Fruit fly (Drosophila melanogaster): ENCODE results near the gene Pxt.

Gene Pxt

dm6 chr3R:17716858-17717596 is 2.2 kb upstream of the Pxt start (continued):
- TF ChIP-seq Trl (optimal IDR thresholded peaks at IDR 0.05) (peak; percentile 98), Trl (GFP tag; optimal IDR thresholded peaks at IDR 0.05) (peak; percentile 80), CG16863 (GFP tag; optimal IDR thresholded peaks at IDR 0.05) (peak; percentile 36), grau (tag; optimal IDR thresholded peaks at IDR 0.05) (peak; percentile 31), CG3163 (GFP tag; optimal IDR thresholded peaks at IDR 0.05) (peak; percentile 39), tll (GFP tag; optimal IDR thresholded peaks at IDR 0.05) (no peak), kni (GFP tag; optimal IDR thresholded peaks at IDR 0.05) (peak; percentile 44), CG9727 (GFP tag; optimal IDR thresholded peaks at IDR 0.05) (peak; percentile 14), Ets97D (GFP tag; optimal IDR thresholded peaks at IDR 0.05) (peak; percentile 16), BtbVII (GFP tag; optimal IDR thresholded peaks at IDR 0.05) (no peak), Hsf (GFP tag; optimal IDR thresholded peaks at IDR 0.05) (no peak), CG11398 (GFP tag; optimal IDR thresholded peaks at IDR 0.05) (no peak), sens (GFP tag) (peak; percentile 79), CG15696 (tag; optimal IDR thresholded peaks at IDR 0.05) (no peak), Oli (tag; optimal IDR thresholded peaks at IDR 0.05) (no peak), CG2712 (tag; optimal IDR thresholded peaks at IDR 0.05) (peak; percentile 31), CG6689 (GFP tag; IDR thresholded peaks at IDR 0.05) (no peak), lola (GFP tag; optimal IDR thresholded peaks at IDR 0.05) (no peak), oc (tag; optimal IDR thresholded peaks at IDR 0.05) (peak; percentile 29), pb (GFP tag; optimal IDR thresholded peaks at IDR 0.05) (peak; percentile 41), tup (GFP tag; optimal IDR thresholded peaks at IDR 0.05) (no peak), ftz-f1 (GFP tag; optimal IDR thresholded peaks at IDR 0.05) (peak; percentile 77), CG18262 (tag; optimal IDR thresholded peaks at IDR 0.05) (no peak), CG7745 (tag; optimal IDR thresholded peaks at IDR 0.05) (peak; percentile 16), CG18619 (GFP tag; optimal IDR thresholded peaks at IDR 0.05) (no peak), trem (tag; optimal IDR thresholded peaks at IDR 0.05) (no peak), wek (GFP tag; optimal IDR thresholded peaks at IDR 0.05) (peak; percentile 9), chinmo (GFP tag; IDR thresholded peaks at IDR 0.05; ENCODE audit: partially characterized antibody) (no peak), Eip74EF (GFP tag; optimal IDR thresholded peaks at IDR 0.05) (peak in 1 of 2 experiments; percentile 15), CG10543 (GFP tag; optimal IDR thresholded peaks at IDR 0.05) (peak; percentile 85), CG3281 (GFP tag; optimal IDR thresholded peaks at IDR 0.05) (peak; percentile 34), nau (GFP tag; optimal IDR thresholded peaks at IDR 0.05) (peak; percentile 34), bab2 (GFP tag; optimal IDR thresholded peaks at IDR 0.05) (no peak), Rfx (GFP tag; IDR thresholded peaks at IDR 0.05) (no peak), bigmax (GFP tag; optimal IDR thresholded peaks at IDR 0.05) (peak; percentile 95), Abd-B (GFP tag; optimal IDR thresholded peaks at IDR 0.05) (peak; percentile 12), H2.0 (GFP tag; IDR thresholded peaks at IDR 0.05) (no peak), org-1 (GFP tag; optimal IDR thresholded peaks at IDR 0.05) (no peak), Blimp-1 (GFP tag; optimal IDR thresholded peaks at IDR 0.05) (peak; percentile 15), Antp (GFP tag; optimal IDR thresholded peaks at IDR 0.05) (peak; percentile 37), Chrac-16 (GFP tag; optimal IDR thresholded peaks at IDR 0.05) (no peak), CG4328 (GFP tag; optimal IDR thresholded peaks at IDR 0.05) (peak; percentile 4), lilli (GFP tag; optimal IDR thresholded peaks at IDR 0.05) (peak; percentile 19), CG32532 (GFP tag; IDR thresholded peaks at IDR 0.05) (no peak), stc (GFP tag; IDR thresholded peaks at IDR 0.05) (no peak), chn (GFP tag; optimal IDR thresholded peaks at IDR 0.05) (peak; percentile 34), tx (GFP tag; optimal IDR thresholded peaks at IDR 0.05) (no peak), pros (GFP tag; optimal IDR thresholded peaks at IDR 0.05) (peak; percentile 68), CG3726 (GFP tag; IDR thresholded peaks at IDR 0.05) (no peak)

All from whole organism, embryonic.